Fruit fly (Drosophila melanogaster): ENCODE results near the gene Gbeta5.

Gene Gbeta5

DNA sequence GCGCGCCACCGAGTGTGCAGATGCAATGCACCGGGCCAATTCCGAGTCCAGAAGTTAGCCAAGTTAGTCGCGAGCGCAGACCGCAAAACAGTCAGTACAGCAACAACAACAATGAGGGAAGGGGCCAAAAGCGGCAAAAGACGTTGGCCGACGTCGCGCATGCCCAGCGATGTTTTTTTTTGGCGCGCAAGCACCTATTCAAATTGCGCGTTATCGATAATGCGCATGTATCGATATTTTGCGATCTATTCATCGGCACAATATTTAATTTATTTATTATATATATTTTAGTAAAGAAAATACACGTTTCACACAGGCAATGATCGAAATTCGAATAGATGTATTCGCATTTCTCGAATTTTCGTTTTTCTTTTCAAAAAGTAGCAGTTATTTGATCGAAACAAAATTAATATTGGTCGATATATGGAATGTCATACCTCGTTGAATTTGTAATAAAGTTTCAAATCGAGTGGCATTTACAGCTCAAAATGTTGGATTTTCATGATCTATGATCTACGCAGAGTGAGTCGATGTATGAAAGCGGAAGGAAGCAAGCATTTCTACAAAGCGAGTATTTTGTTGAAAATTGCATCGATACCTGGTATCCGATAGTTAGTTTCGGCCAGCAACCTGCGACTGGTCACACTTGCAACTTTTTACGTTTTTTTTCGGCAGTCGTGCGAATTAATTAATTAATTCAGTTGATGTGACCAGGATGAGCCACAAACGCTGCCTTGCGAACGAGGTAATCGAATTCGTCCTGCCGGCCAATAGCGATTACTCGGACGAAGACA lies 22.7 kb downstream of the Gbeta5 start, which contains the start of gene CG2116 (continued):
- TF ChIP-seq CG13287 (GFP tag; IDR thresholded peaks at IDR 0.05; ENCODE audit: partially characterized antibody) (peak; percentile 72), CG7271 (tag; optimal IDR thresholded peaks at IDR 0.05) (no peak), CG16779 (GFP tag; IDR thresholded peaks at IDR 0.05) (no peak), Rfx (GFP tag; IDR thresholded peaks at IDR 0.05) (no peak), CG6272 (GFP tag; IDR thresholded peaks at IDR 0.05) (no peak), fu2 (GFP tag; optimal IDR thresholded peaks at IDR 0.05) (no peak), nmo (GFP tag; optimal IDR thresholded peaks at IDR 0.05) (peak; percentile 26), CG15696 (tag; optimal IDR thresholded peaks at IDR 0.05) (no peak), CG7556 (GFP tag; optimal IDR thresholded peaks at IDR 0.05) (no peak), bbx (GFP tag; IDR thresholded peaks at IDR 0.05; ENCODE audit: partially characterized antibody) (peak; percentile 63), ro (GFP tag; IDR thresholded peaks at IDR 0.05) (no peak), vvl (GFP tag; IDR thresholded peaks at IDR 0.05) (peak; percentile 72), wor (GFP tag; IDR thresholded peaks at IDR 0.05) (no peak)

DNA sequence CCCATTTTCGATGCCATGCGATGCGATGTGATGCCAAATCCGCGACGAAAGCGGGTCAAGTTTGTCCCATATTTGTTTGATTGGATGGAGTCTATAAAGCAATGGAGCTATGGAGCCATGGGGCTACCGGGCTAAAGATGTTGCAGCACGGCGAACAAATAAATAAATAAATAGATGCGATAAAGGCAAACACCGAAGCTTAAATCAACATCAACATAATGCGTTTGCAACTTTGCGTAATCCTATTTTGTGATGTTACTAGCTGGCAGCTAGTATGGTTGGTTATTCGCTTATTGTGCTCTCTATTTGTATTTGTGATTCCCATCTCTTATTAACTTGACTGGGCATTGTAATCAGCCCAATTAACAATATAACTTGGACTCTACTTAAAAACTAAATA lies 23.9 kb downstream of the Gbeta5 start:
- TF ChIP-seq Med (GFP tag), result peak; percentile 15
- TF ChIP-seq Asciz (GFP tag; optimal IDR thresholded peaks at IDR 0.05), result peak; percentile 59
- peak; percentile 42; the same call in 1 of the 3 replicates for TF ChIP-seq ci (GFP tag; IDR thresholded peaks at IDR 0.05)
- TF ChIP-seq CG11504 (tag; optimal IDR thresholded peaks at IDR 0.05), result no peak
- no peak; the same call in 1 of the 2 replicates for TF ChIP-seq HLH3B (GFP tag; IDR thresholded peaks at IDR 0.05)
- peak; percentile 62; the same call in 1 of the 2 replicates for TF ChIP-seq Awh (GFP tag; IDR thresholded peaks at IDR 0.05)
- no peak for TF ChIP-seq Dll (GFP tag; IDR thresholded peaks at IDR 0.05; ENCODE audit: partially characterized antibody)
- peak; percentile 16 for TF ChIP-seq CG2678 (tag; optimal IDR thresholded peaks at IDR 0.05)
- TF ChIP-seq ATbp (GFP tag; optimal IDR thresholded peaks at IDR 0.05), result peak; percentile 39
- TF ChIP-seq dmrt99B (tag; optimal IDR thresholded peaks at IDR 0.05), result peak; percentile 42
- peak; percentile 38 for TF ChIP-seq wek (GFP tag; optimal IDR thresholded peaks at IDR 0.05)
- TF ChIP-seq Sox102F (GFP tag; optimal IDR thresholded peaks at IDR 0.05), result peak; percentile 20
- TF ChIP-seq CG10267 (tag; optimal IDR thresholded peaks at IDR 0.05), result no peak
- TF ChIP-seq Sox100B (GFP tag; optimal IDR thresholded peaks at IDR 0.05), result peak; percentile 25
- peak; percentile 5 for TF ChIP-seq CG17359 (tag; optimal IDR thresholded peaks at IDR 0.05)
- TF ChIP-seq CG9817 (tag; optimal IDR thresholded peaks at IDR 0.05), result no peak
- TF ChIP-seq CG5180 (GFP tag; optimal IDR thresholded peaks at IDR 0.05), result peak; percentile 52

DNA sequence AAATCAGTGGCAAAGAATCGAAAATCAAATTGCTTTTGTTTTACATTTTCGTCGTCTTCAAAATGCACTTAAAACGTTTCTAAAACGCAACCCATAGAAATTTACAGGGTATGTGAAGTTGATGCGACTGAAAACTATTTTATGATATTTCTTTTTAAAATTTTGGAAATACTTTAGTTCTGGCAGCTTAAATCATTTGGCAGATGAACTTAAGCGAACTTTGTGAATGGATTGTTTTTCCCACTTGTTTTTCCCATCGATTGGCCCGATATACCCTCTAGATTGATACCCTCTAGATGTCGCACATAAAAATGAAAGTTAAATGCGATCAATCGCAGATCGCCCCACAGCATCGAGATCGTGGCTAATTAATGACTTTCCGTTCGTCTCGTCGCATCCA lies 25.9 kb downstream of the Gbeta5 start:
- peak; percentile 83 for TF ChIP-seq ATbp (GFP tag; optimal IDR thresholded peaks at IDR 0.05)
- no peak for TF ChIP-seq br (optimal IDR thresholded peaks at IDR 0.05)
- no peak for TF ChIP-seq CG4360 (GFP tag; IDR thresholded peaks at IDR 0.05)
- peak; percentile 67 for TF ChIP-seq sisA (GFP tag; IDR thresholded peaks at IDR 0.05)
- TF ChIP-seq CG13424 (tag; optimal IDR thresholded peaks at IDR 0.05), result peak; percentile 53
- TF ChIP-seq danr (GFP tag; IDR thresholded peaks at IDR 0.05), result no peak
- peak; percentile 50 for TF ChIP-seq CG1602 (GFP tag; optimal IDR thresholded peaks at IDR 0.05)
- TF ChIP-seq CG15269 (tag; optimal IDR thresholded peaks at IDR 0.05), result peak; percentile 45
- TF ChIP-seq B-H1 (GFP tag; IDR thresholded peaks at IDR 0.05), result 0 out of 3 replicates have a peak, but pooled peaks have one; percentile 32
- no peak for TF ChIP-seq amos (GFP tag; IDR thresholded peaks at IDR 0.05; ENCODE audit: partially characterized antibody)
- TF ChIP-seq bigmax (GFP tag; optimal IDR thresholded peaks at IDR 0.05), result no peak
- TF ChIP-seq Eip74EF (GFP tag; optimal IDR thresholded peaks at IDR 0.05), result peak in 1 of 2 experiments; percentile 43
- TF ChIP-seq row (GFP tag; IDR thresholded peaks at IDR 0.05), result peak; percentile 67
- TF ChIP-seq CG31224 (GFP tag; IDR thresholded peaks at IDR 0.05), result no peak
- no peak for TF ChIP-seq fru (optimal IDR thresholded peaks at IDR 0.05)
- no peak for TF ChIP-seq Hmx (GFP tag; optimal IDR thresholded peaks at IDR 0.05)
- TF ChIP-seq CG8924 (tag; optimal IDR thresholded peaks at IDR 0.05), result peak; percentile 67
- no peak for TF ChIP-seq TFAM (GFP tag; optimal IDR thresholded peaks at IDR 0.05)
- TF ChIP-seq Mrtf (GFP tag; IDR thresholded peaks at IDR 0.05), result peak; percentile 55; the same call in 2 of the 3 replicates

Measured in whole organism, embryonic.